Worm (Caenorhabditis elegans) whole organism, L1 larva: ENCODE measurements around the gene W01B6.6.

Source experiments
- ceh-82 ChIP-seq, 3 experiments: fragments of 150-350 bp in 1 of 3; sonication (generic microtip) in 2 of 3; optimal IDR thresholded peaks; 2 replicates each; lab custom pipeline; 2014 to 2017; ENCODE audit warnings: missing biosample characterization in 3 of 3, missing genetic modification characterization in 3 of 3
- lin-13 ChIP-seq: fragments of 150-350 bp; optimal IDR thresholded peaks from 2 replicates; lab custom pipeline; 2014; ENCODE audit warnings: missing biosample characterization, missing genetic modification reagents, missing genetic modification characterization
- lin-39 ChIP-seq: fragments of 150-350 bp; optimal IDR thresholded peaks from 2 replicates; lab custom pipeline; 2014; ENCODE audit warnings: missing biosample characterization, missing genetic modification reagents, missing genetic modification characterization
- nhr-12 ChIP-seq: sonication (generic microtip); optimal IDR thresholded peaks from 2 replicates; lab custom pipeline; 2017; ENCODE audit warnings: missing biosample characterization, missing genetic modification characterization
- skn-1 ChIP-seq: fragments of 150-350 bp; optimal IDR thresholded peaks from 2 replicates; lab custom pipeline; 2014; ENCODE audit warnings: missing biosample characterization, missing genetic modification characterization
- tbx-2 ChIP-seq: sonication (generic microtip); optimal IDR thresholded peaks from 2 replicates; lab custom pipeline; 2016; ENCODE audit warnings: missing genetic modification characterization, missing compliant biosample characterization
- unc-98 ChIP-seq: fragments of 200-800 bp; sonication (Bioruptor generic); IDR thresholded peaks from 2 replicates; pipeline ENCODE4 v1.3.6; 2022; ENCODE audit warnings: missing genetic modification characterization, missing compliant biosample characterization

DNA sequence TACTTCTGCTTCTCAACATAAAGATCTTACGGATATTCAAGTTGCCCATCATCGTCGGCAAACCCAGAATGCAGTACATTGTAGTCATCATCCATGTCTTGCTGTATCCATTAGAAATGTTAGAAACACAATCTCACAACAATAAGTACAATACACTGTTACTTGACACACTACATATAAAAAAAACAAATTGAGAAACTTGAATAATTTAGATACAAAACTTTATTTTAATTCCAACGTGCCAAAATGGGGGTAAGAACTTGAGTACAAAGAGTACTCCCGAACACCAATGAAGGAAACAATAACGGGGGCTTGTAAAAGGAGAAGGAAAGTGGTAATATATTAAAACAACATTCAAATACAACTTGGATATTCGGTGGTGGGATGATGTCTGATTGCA lies 45.6 kb downstream of the W01B6.6 start, which contains the start of gene ctf-18:
- TF ChIP-seq nhr-12 (tag; lab: Kevin White, UChicago), result no peak
- TF ChIP-seq skn-1 (tag; lab: Kevin White, UChicago), result no peak
- TF ChIP-seq tbx-2 (tag; lab: Kevin White, UChicago), result no peak
- no peak for TF ChIP-seq ceh-82 (tag; optimal IDR thresholded peaks at IDR 0.05; lab: Kevin White, UChicago)
- TF ChIP-seq lin-39, result no peak
- TF ChIP-seq lin-13 (GFP tag; lab: Kevin White, UChicago), result no peak
- no peak for TF ChIP-seq unc-98
